Worm (Caenorhabditis elegans) whole organism, young adult: ENCODE results near the gene scl-5.

Source experiments
- B0035.1 ChIP-seq: sonication (generic microtip); optimal IDR thresholded peaks from 2 replicates; lab custom pipeline; 2016; ENCODE audit warnings: missing genetic modification characterization, mild to moderate bottlenecking, missing compliant biosample characterization, missing genotype, missing genetic modification reagents
- B0336.3 ChIP-seq: fragments of 200-800 bp; sonication (Bioruptor generic); IDR thresholded peaks from 2 replicates; pipeline ENCODE4 v1.3.6; 2022; ENCODE audit warnings: missing genetic modification characterization, missing compliant biosample characterization
- F37B4.10 ChIP-seq: fragments of 200-800 bp; sonication (Bioruptor generic); IDR thresholded peaks from 2 replicates; pipeline ENCODE4 v1.3.6; 2022; ENCODE audit warnings: missing genetic modification characterization, missing compliant biosample characterization
- F52B5.7 ChIP-seq: sonication (generic microtip); optimal IDR thresholded peaks from 2 replicates; lab custom pipeline; 2016; ENCODE audit warnings: mild to moderate bottlenecking, missing genetic modification characterization, missing compliant biosample characterization
- F55B11.4 ChIP-seq: sonication (generic microtip); optimal IDR thresholded peaks from 2 replicates; lab custom pipeline; 2016; ENCODE audit warnings: missing compliant biosample characterization, missing genetic modification characterization, borderline replicate concordance; ENCODE audit not compliant: insufficient read depth
- F57C9.4 ChIP-seq: sonication (generic microtip); optimal IDR thresholded peaks from 2 replicates; lab custom pipeline; 2017; ENCODE audit warnings: mild to moderate bottlenecking, missing genetic modification characterization, missing compliant biosample characterization
- K11D2.4 ChIP-seq: fragments of 200-800 bp; sonication (Bioruptor generic); IDR thresholded peaks from 2 replicates; pipeline ENCODE4 v1.3.6; 2022; ENCODE audit warnings: missing genetic modification reagents, missing genetic modification characterization, missing compliant biosample characterization
- T26A5.8 ChIP-seq: sonication (generic microtip); optimal IDR thresholded peaks from 2 replicates; lab custom pipeline; 2016; ENCODE audit warnings: missing genetic modification characterization, missing compliant biosample characterization
- Y53G8AR.9 ChIP-seq: fragments of 200-800 bp; sonication (Bioruptor generic); conservative IDR thresholded peaks from 2 replicates; pipeline ENCODE4 v1.3.6; 2022; ENCODE audit warnings: missing genetic modification reagents, missing genetic modification characterization, missing compliant biosample characterization
- Y56A3A.18 ChIP-seq: fragments of 200-800 bp; sonication (Bioruptor generic); IDR thresholded peaks from 2 replicates; pipeline ENCODE4 v1.3.6; 2022; ENCODE audit warnings: missing genetic modification reagents, missing genetic modification characterization, missing compliant biosample characterization
- Y67H2A.10 ChIP-seq: fragments of 200-800 bp; sonication (Bioruptor generic); conservative IDR thresholded peaks from 2 replicates; pipeline ENCODE4 v1.3.6; 2022; ENCODE audit warnings: missing genetic modification reagents, missing genetic modification characterization, missing compliant biosample characterization
- ama-1 ChIP-seq, 3 experiments: fragments of 150-350 bp in 1 of 3; sonication (generic microtip) in 2 of 3; optimal IDR thresholded peaks; 2 replicates each; lab custom pipeline; 2014 to 2018; ENCODE audit warnings: missing biosample characterization in 2 of 3, missing genetic modification characterization in 2 of 3, missing genetic modification reagents in 2 of 3
- ccch-3 ChIP-seq: fragments of 200-800 bp; sonication (Bioruptor generic); optimal IDR thresholded peaks from 2 replicates; lab custom pipeline; 2018; ENCODE audit warnings: mild to moderate bottlenecking, missing genetic modification characterization, missing compliant biosample characterization
- cebp-2 ChIP-seq: fragments of 200-800 bp; sonication (Bioruptor generic); IDR thresholded peaks from 2 replicates; pipeline ENCODE4 v1.3.6; 2022; ENCODE audit warnings: missing genetic modification characterization, missing compliant biosample characterization
- ceh-27 ChIP-seq: fragments of 200-800 bp; sonication (Bioruptor generic); optimal IDR thresholded peaks from 2 replicates; lab custom pipeline; 2018; ENCODE audit warnings: mild to moderate bottlenecking, missing genetic modification characterization, moderate library complexity, missing compliant biosample characterization
- ceh-58 ChIP-seq: fragments of 200-800 bp; sonication (Bioruptor generic); IDR thresholded peaks from 2 replicates; pipeline ENCODE4 v1.3.6; 2022; ENCODE audit warnings: missing genetic modification characterization, missing compliant biosample characterization
- chd-7 ChIP-seq: sonication (generic microtip); optimal IDR thresholded peaks from 2 replicates; lab custom pipeline; 2016; ENCODE audit warnings: mild to moderate bottlenecking, missing genetic modification characterization, moderate library complexity, missing compliant biosample characterization
- dpl-1 ChIP-seq: fragments of 150-350 bp; optimal IDR thresholded peaks from 2 replicates; lab custom pipeline; 2014; ENCODE audit warnings: missing biosample characterization, missing genetic modification reagents, missing genetic modification characterization
- egl-44 ChIP-seq: fragments of 200-800 bp; sonication (Bioruptor generic); IDR thresholded peaks from 2 replicates; pipeline ENCODE4 v1.3.6; 2022; ENCODE audit warnings: missing genetic modification reagents, missing genetic modification characterization, missing compliant biosample characterization
- egrh-3 ChIP-seq: fragments of 200-800 bp; sonication (Bioruptor generic); IDR thresholded peaks from 2 replicates; pipeline ENCODE4 v1.3.6; 2022; ENCODE audit warnings: missing genetic modification reagents, missing genetic modification characterization, missing compliant biosample characterization
- ekl-4 ChIP-seq: fragments of 200-800 bp; sonication (Bioruptor generic); IDR thresholded peaks from 2 replicates; pipeline ENCODE4 v1.3.6; 2022; ENCODE audit warnings: missing genetic modification reagents, missing genetic modification characterization, missing compliant biosample characterization
- fkh-3 ChIP-seq: sonication (generic microtip); optimal IDR thresholded peaks from 2 replicates; lab custom pipeline; 2016; ENCODE audit warnings: mild to moderate bottlenecking, missing genetic modification characterization, missing compliant biosample characterization
- him-1 ChIP-seq: sonication (generic microtip); optimal IDR thresholded peaks from 2 replicates; lab custom pipeline; 2016; ENCODE audit warnings: missing genotype, missing genetic modification reagents, missing genetic modification characterization, missing compliant biosample characterization
- hsf-1 ChIP-seq: fragments of 200-800 bp; sonication (Bioruptor generic); IDR thresholded peaks from 2 replicates; pipeline ENCODE4 v1.3.6; 2022; ENCODE audit warnings: missing genetic modification reagents, missing genetic modification characterization, missing compliant biosample characterization
- lag-1 ChIP-seq: fragments of 200-800 bp; sonication (Bioruptor generic); IDR thresholded peaks from 2 replicates; pipeline ENCODE4 v1.3.6; 2022; ENCODE audit warnings: missing genetic modification reagents, missing genetic modification characterization, missing compliant biosample characterization
- let-607 ChIP-seq, 2 experiments: fragments of 200-800 bp in 1 of 2; sonication (Bioruptor generic) in 1 of 2; sonication (generic microtip) in 1 of 2; optimal IDR thresholded peaks; 2 replicates each; lab custom pipeline; 2016 to 2018; ENCODE audit warnings: mild to moderate bottlenecking in 2 of 2, missing compliant biosample characterization in 2 of 2, missing genetic modification characterization in 2 of 2, moderate library complexity in 2 of 2, missing genotype in 1 of 2
- lin-26 ChIP-seq: fragments of 200-800 bp; sonication (Bioruptor generic); IDR thresholded peaks from 2 replicates; pipeline ENCODE4 v1.3.6; 2022; ENCODE audit warnings: missing genetic modification reagents, missing genetic modification characterization, missing compliant biosample characterization
- lin-54 ChIP-seq: fragments of 200-800 bp; sonication (Bioruptor generic); optimal IDR thresholded peaks from 2 replicates; lab custom pipeline; 2018; ENCODE audit warnings: mild to moderate bottlenecking, missing genetic modification characterization, missing compliant biosample characterization
- madf-6 ChIP-seq: fragments of 200-800 bp; sonication (Bioruptor generic); IDR thresholded peaks from 2 replicates; pipeline ENCODE4 v1.3.6; 2022; ENCODE audit warnings: missing genetic modification reagents, missing genetic modification characterization, missing compliant biosample characterization
- mcd-1 ChIP-seq: fragments of 200-800 bp; sonication (Bioruptor generic); IDR thresholded peaks from 2 replicates; pipeline ENCODE4 v1.3.6; 2022; ENCODE audit warnings: missing genetic modification reagents, missing genetic modification characterization, missing compliant biosample characterization
- mel-28 ChIP-seq: sonication (generic microtip); optimal IDR thresholded peaks from 2 replicates; lab custom pipeline; 2016; ENCODE audit warnings: borderline replicate concordance, mild to moderate bottlenecking, missing genetic modification characterization, missing compliant biosample characterization
- pbrm-1 ChIP-seq: fragments of 200-800 bp; sonication (Bioruptor generic); IDR thresholded peaks from 2 replicates; pipeline ENCODE4 v1.3.6; 2022; ENCODE audit warnings: missing genetic modification reagents, missing genetic modification characterization, missing compliant biosample characterization
- repo-1 ChIP-seq: sonication (generic microtip); optimal IDR thresholded peaks from 2 replicates; lab custom pipeline; 2017; ENCODE audit warnings: mild to moderate bottlenecking, missing genetic modification characterization, missing compliant biosample characterization
- sdz-38 ChIP-seq: sonication (generic microtip); optimal IDR thresholded peaks from 2 replicates; lab custom pipeline; 2016; ENCODE audit warnings: missing genotype, missing genetic modification characterization, missing compliant biosample characterization
- snpc-1.3 ChIP-seq: sonication (generic microtip); optimal IDR thresholded peaks from 2 replicates; lab custom pipeline; 2017; ENCODE audit warnings: missing genetic modification characterization, mild to moderate bottlenecking, missing compliant biosample characterization, antibody characterized with exemption, moderate library complexity, missing genotype, missing genetic modification reagents; ENCODE audit not compliant: insufficient read depth
- snpc-3.4 ChIP-seq: sonication (generic microtip); optimal IDR thresholded peaks from 2 replicates; lab custom pipeline; 2017; ENCODE audit warnings: missing genetic modification characterization, mild to moderate bottlenecking, missing compliant biosample characterization, antibody characterized with exemption, moderate library complexity, missing genotype, missing genetic modification reagents
- somi-1 ChIP-seq: fragments of 200-800 bp; sonication (Bioruptor generic); optimal IDR thresholded peaks from 2 replicates; lab custom pipeline; 2018; ENCODE audit warnings: mild to moderate bottlenecking, missing genetic modification characterization, missing compliant biosample characterization
- tlf-1 ChIP-seq: fragments of 200-800 bp; sonication (Bioruptor generic); optimal IDR thresholded peaks from 2 replicates; lab custom pipeline; 2018; ENCODE audit warnings: mild to moderate bottlenecking, missing genetic modification characterization, missing compliant biosample characterization
- unc-62 ChIP-seq: fragments of 150-350 bp; optimal IDR thresholded peaks from 2 replicates; lab custom pipeline; 2014; ENCODE audit warnings: missing biosample characterization, missing genetic modification reagents, missing genetic modification characterization
- zfh-2 ChIP-seq: fragments of 200-800 bp; sonication (Bioruptor generic); conservative IDR thresholded peaks from 2 replicates; pipeline ENCODE4 v1.3.6; 2022; ENCODE audit warnings: missing genetic modification reagents, missing genetic modification characterization, missing compliant biosample characterization
- ztf-26 ChIP-seq: sonication (generic microtip); optimal IDR thresholded peaks from 2 replicates; lab custom pipeline; 2017; ENCODE audit warnings: missing genetic modification characterization, missing compliant biosample characterization

Gene scl-5

ce11 chrIV:13080185-13080584, 16.4 kb downstream of the scl-5 start:
- TF ChIP-seq lin-54, result no peak
- TF ChIP-seq B0336.3 (GFP tag; lab: Robert Waterston, UW), result no peak
- TF ChIP-seq let-607 (tag; optimal IDR thresholded peaks at IDR 0.05; lab: Kevin White, UChicago), result no peak
- TF ChIP-seq T26A5.8 (tag; lab: Kevin White, UChicago), result no peak
- no peak for TF ChIP-seq snpc-3.4 (tag; lab: Kevin White, UChicago)
- no peak for TF ChIP-seq ekl-4 (GFP tag; lab: Robert Waterston, UW)
- TF ChIP-seq Y56A3A.18 (GFP tag; lab: Robert Waterston, UW), result no peak
- no peak for TF ChIP-seq him-1 (tag; lab: Kevin White, UChicago)
- no peak for TF ChIP-seq zfh-2
- no peak for TF ChIP-seq F57C9.4 (tag; lab: Kevin White, UChicago)
- no peak for TF ChIP-seq F37B4.10 (GFP tag; lab: Robert Waterston, UW)
- no peak for TF ChIP-seq F55B11.4
- TF ChIP-seq ccch-3 (GFP tag; lab: Kevin White, UChicago), result no peak
- TF ChIP-seq lin-26 (GFP tag; lab: Robert Waterston, UW), result no peak
- no peak for TF ChIP-seq Y67H2A.10
- no peak for TF ChIP-seq unc-62 (GFP tag; lab: Kevin White, UChicago)
- no peak for TF ChIP-seq tlf-1 (GFP tag; lab: Kevin White, UChicago)
- TF ChIP-seq F52B5.7 (tag; lab: Kevin White, UChicago), result no peak
- TF ChIP-seq dpl-1 (GFP tag; lab: Kevin White, UChicago), result no peak

- TF ChIP-seq madf-6 (0 out of 2 replicates have a peak, but pooled peaks have one; percentile 6), Y67H2A.10 (no peak), repo-1 (peak; percentile 40), ama-1 (optimal IDR thresholded peaks at IDR 0.05; lab: Kevin White, UChicago) (peak; percentile 31), ama-1 (GFP tag; optimal IDR thresholded peaks at IDR 0.05; lab: Kevin White, UChicago) (no peak), snpc-1.3 (tag; lab: Kevin White, UChicago) (no peak)
These were observed 17.0 kb downstream of the scl-5 start for ce11 chrIV:13080861-13081260.

- TF ChIP-seq fkh-3 (tag; lab: Kevin White, UChicago) (no peak), mel-28 (tag; lab: Kevin White, UChicago) (no peak), lin-26 (GFP tag; lab: Robert Waterston, UW) (peak; percentile 60; the same call in 1 of the 2 replicates), ceh-27 (peak; percentile 19), mcd-1 (GFP tag; lab: Robert Waterston, UW) (peak; percentile 28; the same call in 1 of the 2 replicates), ama-1 (optimal IDR thresholded peaks at IDR 0.05; lab: Kevin White, UChicago) (peak; percentile 81), ama-1 (GFP tag; optimal IDR thresholded peaks at IDR 0.05; lab: Kevin White, UChicago) (no peak), ztf-26 (tag; lab: Kevin White, UChicago) (peak; percentile 27), K11D2.4 (GFP tag; lab: Robert Waterston, UW) (0 out of 2 replicates have a peak, but pooled peaks have one; percentile 56), B0035.1 (tag; lab: Kevin White, UChicago) (no peak), cebp-2 (GFP tag; lab: Robert Waterston, UW) (no peak)
- TF ChIP-seq, all 124 proteins: peak for 6
These were observed 18.3 kb downstream of the scl-5 start for ce11 chrIV:13082106-13082505.

ce11 chrIV:13082836-13083763, 19.3 kb downstream of the scl-5 start:
- TF ChIP-seq snpc-1.3 (tag; lab: Kevin White, UChicago) (no peak), Y67H2A.10 (no peak), sdz-38 (tag; lab: Kevin White, UChicago) (no peak), somi-1 (peak; percentile 59), ceh-58 (GFP tag; lab: Robert Waterston, UW) (no peak), Y53G8AR.9 (GFP tag; lab: Robert Waterston, UW) (peak; percentile 28; the same call in 1 of the 2 replicates), B0336.3 (GFP tag; lab: Robert Waterston, UW) (0 out of 2 replicates have a peak, but pooled peaks have one; percentile 20), egrh-3 (no peak), hsf-1 (GFP tag; lab: Robert Waterston, UW) (no peak), ceh-27 (no peak), pbrm-1 (no peak), chd-7 (tag; lab: Kevin White, UChicago) (peak; percentile 59), cebp-2 (GFP tag; lab: Robert Waterston, UW) (peak; percentile 6; the same call in 1 of the 2 replicates), egl-44 (no peak), lag-1 (GFP tag; lab: Robert Waterston, UW) (no peak), mcd-1 (GFP tag; lab: Robert Waterston, UW) (0 out of 2 replicates have a peak, but pooled peaks have one; percentile 20)
